Worm (Caenorhabditis elegans) whole organism, young adult: ENCODE data around the gene C14A4.9.
A peak's percentile ranks its signal among the peaks of the same experiment; 100 is the strongest.

Experiments used
- B0019.2 ChIP-seq: fragments of 200-800 bp; sonication (Bioruptor generic); conservative IDR thresholded peaks from 2 replicates; pipeline ENCODE4 v1.3.6; 2022; ENCODE audit warnings: missing genetic modification reagents, missing genetic modification characterization, missing compliant biosample characterization
- B0035.1 ChIP-seq: sonication (generic microtip); optimal IDR thresholded peaks from 2 replicates; lab custom pipeline; 2016; ENCODE audit warnings: missing genetic modification characterization, mild to moderate bottlenecking, missing compliant biosample characterization, missing genotype, missing genetic modification reagents
- F37B4.10 ChIP-seq: fragments of 200-800 bp; sonication (Bioruptor generic); IDR thresholded peaks from 2 replicates; pipeline ENCODE4 v1.3.6; 2022; ENCODE audit warnings: missing genetic modification characterization, missing compliant biosample characterization
- K12H6.12 ChIP-seq: fragments of 200-800 bp; sonication (Bioruptor generic); optimal IDR thresholded peaks from 2 replicates; lab custom pipeline; 2018; ENCODE audit warnings: mild to moderate bottlenecking, missing genetic modification characterization, missing compliant biosample characterization
- Y56A3A.18 ChIP-seq: fragments of 200-800 bp; sonication (Bioruptor generic); IDR thresholded peaks from 2 replicates; pipeline ENCODE4 v1.3.6; 2022; ENCODE audit warnings: missing genetic modification reagents, missing genetic modification characterization, missing compliant biosample characterization
- athp-1 ChIP-seq: sonication (generic microtip); optimal IDR thresholded peaks from 2 replicates; lab custom pipeline; 2017; ENCODE audit warnings: mild to moderate bottlenecking, missing genetic modification characterization, missing compliant biosample characterization
- attf-3 ChIP-seq: fragments of 200-800 bp; sonication (Bioruptor generic); conservative IDR thresholded peaks from 2 replicates; pipeline ENCODE4 v1.3.6; 2022; ENCODE audit warnings: missing genetic modification reagents, missing genetic modification characterization, missing compliant biosample characterization
- bed-1 ChIP-seq: fragments of 200-800 bp; sonication (Bioruptor generic); IDR thresholded peaks from 2 replicates; pipeline ENCODE4 v1.3.6; 2022; ENCODE audit warnings: missing genetic modification reagents, missing genetic modification characterization, missing compliant biosample characterization
- ceh-27 ChIP-seq: fragments of 200-800 bp; sonication (Bioruptor generic); optimal IDR thresholded peaks from 2 replicates; lab custom pipeline; 2018; ENCODE audit warnings: mild to moderate bottlenecking, missing genetic modification characterization, moderate library complexity, missing compliant biosample characterization
- chd-7 ChIP-seq: sonication (generic microtip); optimal IDR thresholded peaks from 2 replicates; lab custom pipeline; 2016; ENCODE audit warnings: mild to moderate bottlenecking, missing genetic modification characterization, moderate library complexity, missing compliant biosample characterization
- dox-1 ChIP-seq: fragments of 200-800 bp; sonication (Bioruptor generic); IDR thresholded peaks from 2 replicates; pipeline ENCODE4 v1.3.6; 2022; ENCODE audit warnings: missing genetic modification reagents, missing genetic modification characterization, missing compliant biosample characterization
- egrh-3 ChIP-seq: fragments of 200-800 bp; sonication (Bioruptor generic); IDR thresholded peaks from 2 replicates; pipeline ENCODE4 v1.3.6; 2022; ENCODE audit warnings: missing genetic modification reagents, missing genetic modification characterization, missing compliant biosample characterization
- ekl-4 ChIP-seq: fragments of 200-800 bp; sonication (Bioruptor generic); IDR thresholded peaks from 2 replicates; pipeline ENCODE4 v1.3.6; 2022; ENCODE audit warnings: missing genetic modification reagents, missing genetic modification characterization, missing compliant biosample characterization
- ets-4 ChIP-seq: fragments of 200-800 bp; sonication (Bioruptor generic); optimal IDR thresholded peaks from 2 replicates; lab custom pipeline; 2018; ENCODE audit warnings: mild to moderate bottlenecking, missing genetic modification characterization, missing compliant biosample characterization
- hmg-1.2 ChIP-seq: fragments of 200-800 bp; sonication (Bioruptor generic); IDR thresholded peaks from 2 replicates; pipeline ENCODE4 v1.3.6; 2022; ENCODE audit warnings: missing genetic modification reagents, missing genetic modification characterization, missing compliant biosample characterization
- lin-54 ChIP-seq: fragments of 200-800 bp; sonication (Bioruptor generic); optimal IDR thresholded peaks from 2 replicates; lab custom pipeline; 2018; ENCODE audit warnings: mild to moderate bottlenecking, missing genetic modification characterization, missing compliant biosample characterization
- madf-10 ChIP-seq: sonication (generic microtip); optimal IDR thresholded peaks from 2 replicates; lab custom pipeline; 2016; ENCODE audit warnings: mild to moderate bottlenecking, missing genetic modification characterization, missing compliant biosample characterization
- madf-6 ChIP-seq: fragments of 200-800 bp; sonication (Bioruptor generic); IDR thresholded peaks from 2 replicates; pipeline ENCODE4 v1.3.6; 2022; ENCODE audit warnings: missing genetic modification reagents, missing genetic modification characterization, missing compliant biosample characterization
- mel-28 ChIP-seq: sonication (generic microtip); optimal IDR thresholded peaks from 2 replicates; lab custom pipeline; 2016; ENCODE audit warnings: borderline replicate concordance, mild to moderate bottlenecking, missing genetic modification characterization, missing compliant biosample characterization
- mxl-1 ChIP-seq: sonication (generic microtip); optimal IDR thresholded peaks from 2 replicates; lab custom pipeline; 2016; ENCODE audit warnings: missing genetic modification characterization, missing compliant biosample characterization
- nhr-80 ChIP-seq: sonication (generic microtip); optimal IDR thresholded peaks from 2 replicates; lab custom pipeline; 2016; ENCODE audit warnings: missing genetic modification characterization, missing compliant biosample characterization
- pbrm-1 ChIP-seq: fragments of 200-800 bp; sonication (Bioruptor generic); IDR thresholded peaks from 2 replicates; pipeline ENCODE4 v1.3.6; 2022; ENCODE audit warnings: missing genetic modification reagents, missing genetic modification characterization, missing compliant biosample characterization
- rec-8 ChIP-seq, 2 experiments: sonication (generic microtip); optimal IDR thresholded peaks; 2 replicates each; lab custom pipeline; 2016; ENCODE audit warnings: mild to moderate bottlenecking in 2 of 2, missing genetic modification characterization in 2 of 2, missing genetic modification reagents in 2 of 2, missing genotype in 2 of 2, missing biosample characterization in 1 of 2, missing compliant biosample characterization in 1 of 2, moderate library complexity in 1 of 2
- sdz-38 ChIP-seq: sonication (generic microtip); optimal IDR thresholded peaks from 2 replicates; lab custom pipeline; 2016; ENCODE audit warnings: missing genotype, missing genetic modification characterization, missing compliant biosample characterization
- sea-2 ChIP-seq: fragments of 200-800 bp; sonication (Bioruptor generic); IDR thresholded peaks from 2 replicates; pipeline ENCODE4 v1.3.6; 2022; ENCODE audit warnings: missing genetic modification characterization, missing compliant biosample characterization
- snpc-4 ChIP-seq, 5 experiments: fragments of 150-350 bp in 1 of 5; sonication (generic microtip) in 4 of 5; optimal IDR thresholded peaks; 2 replicates each; lab custom pipeline; 2014 to 2018; ENCODE audit warnings: missing genetic modification characterization in 5 of 5, missing biosample characterization in 3 of 5, antibody characterized with exemption in 2 of 5, mild to moderate bottlenecking in 2 of 5, missing compliant biosample characterization in 2 of 5, missing genotype in 2 of 5, moderate library complexity in 2 of 5, missing genetic modification reagents in 1 of 5
- tbx-9 ChIP-seq: sonication (generic microtip); optimal IDR thresholded peaks from 2 replicates; lab custom pipeline; 2016; ENCODE audit warnings: borderline replicate concordance, missing genetic modification characterization, inconsistent platforms, missing compliant biosample characterization
- unc-62 ChIP-seq: fragments of 150-350 bp; optimal IDR thresholded peaks from 2 replicates; lab custom pipeline; 2014; ENCODE audit warnings: missing biosample characterization, missing genetic modification reagents, missing genetic modification characterization
- ztf-22 ChIP-seq: fragments of 200-800 bp; sonication (Bioruptor generic); optimal IDR thresholded peaks from 2 replicates; lab custom pipeline; 2018; ENCODE audit warnings: mild to moderate bottlenecking, missing genetic modification characterization, moderate library complexity, missing compliant biosample characterization
- ztf-25 ChIP-seq: fragments of 200-800 bp; sonication (Bioruptor generic); IDR thresholded peaks from 2 replicates; pipeline ENCODE4 v1.3.6; 2022; ENCODE audit warnings: missing genetic modification reagents, missing genetic modification characterization, missing compliant biosample characterization

The C14A4.9 gene

ce11 chrII:10587742-10588141 is 11.4 kb upstream of the C14A4.9 start, which contains the start of gene crn-3:
TSS of gene crn-3 (plus strand) at chrII:10588042.
- TF ChIP-seq unc-62: no peak
- TF ChIP-seq pbrm-1 (GFP tag; lab: Robert Waterston, UW): 0 out of 2 replicates have a peak, but pooled peaks have one; percentile 22
- TF ChIP-seq ekl-4 (GFP tag; lab: Robert Waterston, UW): 0 out of 2 replicates have a peak, but pooled peaks have one; percentile 18
- no peak for TF ChIP-seq attf-3 (GFP tag; lab: Robert Waterston, UW)
- 0 out of 2 replicates have a peak, but pooled peaks have one; percentile 37 for TF ChIP-seq madf-6 (GFP tag; lab: Robert Waterston, UW)

- TF ChIP-seq sea-2 (GFP tag; lab: Robert Waterston, UW): no peak
- no peak for TF ChIP-seq F37B4.10 (GFP tag; lab: Robert Waterston, UW)
- TF ChIP-seq Y56A3A.18: no peak
- no peak for TF ChIP-seq ztf-25 (GFP tag; lab: Robert Waterston, UW)
- TF ChIP-seq sdz-38 (tag; lab: Kevin White, UChicago): no peak
- TF ChIP-seq snpc-4 (GFP tag; optimal IDR thresholded peaks at IDR 0.05; lab: Kevin White, UChicago): no peak
- no peak for TF ChIP-seq snpc-4 (tag; optimal IDR thresholded peaks at IDR 0.05; lab: Kevin White, UChicago)
- TF ChIP-seq tbx-9: no peak
- no peak for TF ChIP-seq athp-1 (tag; lab: Kevin White, UChicago)
- no peak for TF ChIP-seq madf-10 (tag; lab: Kevin White, UChicago)
- no peak for TF ChIP-seq mxl-1 (tag; lab: Kevin White, UChicago)
- TF ChIP-seq ets-4 (GFP tag; lab: Kevin White, UChicago): no peak
- no peak for TF ChIP-seq hmg-1.2 (GFP tag; lab: Robert Waterston, UW)
- TF ChIP-seq B0019.2 (GFP tag; lab: Robert Waterston, UW): no peak
- TF ChIP-seq mel-28 (tag; lab: Kevin White, UChicago): no peak
- TF ChIP-seq attf-3 (GFP tag; lab: Robert Waterston, UW): no peak
- TF ChIP-seq rec-8 (tag; optimal IDR thresholded peaks at IDR 0.05; lab: Kevin White, UChicago): no peak
- no peak for TF ChIP-seq egrh-3 (GFP tag; lab: Robert Waterston, UW)
- no peak for TF ChIP-seq bed-1 (GFP tag; lab: Robert Waterston, UW)
- TF ChIP-seq ztf-22: no peak
Measured at ce11 chrII:10592452-10592851, 6.7 kb upstream of the C14A4.9 start, which contains the start of gene crn-5. TSS of gene crn-5 (plus strand) at chrII:10592752.

ce11 chrII:10594312-10594711 is 4.8 kb upstream of the C14A4.9 start:
- no peak for TF ChIP-seq B0035.1 (tag; lab: Kevin White, UChicago)
- no peak for TF ChIP-seq lin-54

- no peak for TF ChIP-seq chd-7 (tag; lab: Kevin White, UChicago)
- TF ChIP-seq nhr-80 (tag; lab: Kevin White, UChicago): peak; percentile 72
- TF ChIP-seq ceh-27 (GFP tag; lab: Kevin White, UChicago): no peak
- TF ChIP-seq dox-1 (GFP tag; lab: Robert Waterston, UW): 0 out of 2 replicates have a peak, but pooled peaks have one; percentile 28
- TF ChIP-seq unc-62: no peak
Measured at ce11 chrII:10594758-10595157, 4.4 kb upstream of the C14A4.9 start, which contains the start of gene C14A4.6. TSS of gene C14A4.6 (minus strand) at chrII:10594776.

- TF ChIP-seq nhr-80 (tag; lab: Kevin White, UChicago) (peak; percentile 23), B0019.2 (GFP tag; lab: Robert Waterston, UW) (no peak), chd-7 (tag; lab: Kevin White, UChicago) (no peak), K12H6.12 (tag; lab: Kevin White, UChicago) (no peak)
Measured at ce11 chrII:10596462-10596861, 2.7 kb upstream of the C14A4.9 start, which contains the start of gene C14A4.7. TSS of gene C14A4.7 (minus strand) at chrII:10596562.
